Worm (Caenorhabditis elegans) whole organism, L1 larva: ENCODE results near the gene ZK563.2.

Source experiments
- C04F5.9 ChIP-seq: sonication (generic microtip); optimal IDR thresholded peaks from 2 replicates; lab custom pipeline; 2016; ENCODE audit warnings: missing genetic modification characterization, missing compliant biosample characterization
- C34B4.2 ChIP-seq: sonication (generic microtip); optimal IDR thresholded peaks from 2 replicates; lab custom pipeline; 2017; ENCODE audit warnings: mild to moderate bottlenecking, missing genetic modification characterization, missing compliant biosample characterization
- Y116A8C.19 ChIP-seq: sonication (generic microtip); optimal IDR thresholded peaks from 2 replicates; lab custom pipeline; 2016; ENCODE audit warnings: missing compliant biosample characterization, missing genetic modification characterization, borderline replicate concordance
- aha-1 ChIP-seq: fragments of 150-350 bp; optimal IDR thresholded peaks from 2 replicates; lab custom pipeline; 2014; ENCODE audit warnings: missing biosample characterization, missing genetic modification characterization
- aly-2 ChIP-seq: fragments of 150-350 bp; optimal IDR thresholded peaks from 2 replicates; lab custom pipeline; 2014; ENCODE audit warnings: missing biosample characterization, missing genetic modification characterization
- ama-1 ChIP-seq: fragments of 150-350 bp; optimal IDR thresholded peaks from 2 replicates; lab custom pipeline; 2014
- blmp-1 ChIP-seq: fragments of 150-350 bp; optimal IDR thresholded peaks from 2 replicates; lab custom pipeline; 2014; ENCODE audit warnings: missing biosample characterization, missing genetic modification characterization
- ceh-82 ChIP-seq, 3 experiments: fragments of 150-350 bp in 1 of 3; sonication (generic microtip) in 2 of 3; optimal IDR thresholded peaks; 2 replicates each; lab custom pipeline; 2014 to 2017; ENCODE audit warnings: missing biosample characterization in 3 of 3, missing genetic modification characterization in 3 of 3
- ceh-88 ChIP-seq: fragments of 200-800 bp; sonication (Bioruptor generic); IDR thresholded peaks from 2 replicates; pipeline ENCODE4 v1.3.6; 2022; ENCODE audit warnings: missing genetic modification characterization, missing compliant biosample characterization
- ceh-90 ChIP-seq: sonication (generic microtip); optimal IDR thresholded peaks from 2 replicates; lab custom pipeline; 2016; ENCODE audit warnings: missing genetic modification characterization, missing compliant biosample characterization
- ces-1 ChIP-seq: fragments of 150-350 bp; optimal IDR thresholded peaks from 2 replicates; lab custom pipeline; 2014; ENCODE audit warnings: missing biosample characterization, missing genetic modification reagents, missing genetic modification characterization
- dpl-1 ChIP-seq, 3 experiments: fragments of 150-350 bp in 2 of 3; sonication (generic microtip) in 1 of 3; optimal IDR thresholded peaks; 2 replicates each; lab custom pipeline; 2014 to 2017; ENCODE audit warnings: missing biosample characterization in 3 of 3, missing genetic modification characterization in 3 of 3, missing genetic modification reagents in 3 of 3
- dsc-1 ChIP-seq: sonication (generic microtip); optimal IDR thresholded peaks from 2 replicates; lab custom pipeline; 2016; ENCODE audit warnings: mild to moderate bottlenecking, missing genetic modification characterization, missing compliant biosample characterization
- efl-1 ChIP-seq, 4 experiments: fragments of 150-350 bp; optimal IDR thresholded peaks in 3 of 4; peaks in 1 of 4; 1 replicate in 1 of 4; 2 replicates in 3 of 4; lab custom pipeline; 2014; ENCODE audit warnings: missing biosample characterization in 2 of 4, missing genetic modification characterization in 2 of 4, missing genetic modification reagents in 2 of 4
- egl-27 ChIP-seq, 2 experiments: fragments of 150-350 bp in 1 of 2; sonication (generic microtip); optimal IDR thresholded peaks; 3 replicates each; lab custom pipeline; 2017 to 2018; ENCODE audit warnings: missing biosample characterization in 2 of 2, missing genetic modification characterization in 2 of 2, missing genetic modification reagents in 2 of 2
- elt-2 ChIP-seq: sonication (generic microtip); optimal IDR thresholded peaks from 2 replicates; lab custom pipeline; 2016; ENCODE audit warnings: missing genetic modification characterization, mild to moderate bottlenecking, inconsistent platforms, missing compliant biosample characterization, missing genetic modification reagents
- fkh-10 ChIP-seq: sonication (generic microtip); optimal IDR thresholded peaks from 2 replicates; lab custom pipeline; 2017; ENCODE audit warnings: missing biosample characterization, missing genetic modification reagents, missing genetic modification characterization
- fos-1 ChIP-seq: fragments of 150-350 bp; optimal IDR thresholded peaks from 2 replicates; lab custom pipeline; 2014; ENCODE audit warnings: missing biosample characterization, missing genetic modification characterization
- hpl-2 ChIP-seq: fragments of 150-350 bp; optimal IDR thresholded peaks from 2 replicates; lab custom pipeline; 2014; ENCODE audit warnings: missing biosample characterization, missing genetic modification reagents, missing genetic modification characterization
- irx-1 ChIP-seq: sonication (generic microtip); optimal IDR thresholded peaks from 2 replicates; lab custom pipeline; 2016; ENCODE audit warnings: missing genetic modification characterization, missing compliant biosample characterization
- jun-1 ChIP-seq: fragments of 150-350 bp; optimal IDR thresholded peaks from 2 replicates; lab custom pipeline; 2014; ENCODE audit warnings: missing biosample characterization, missing genetic modification reagents, missing genetic modification characterization
- lin-14 ChIP-seq: fragments of 200-800 bp; sonication (Bioruptor generic); optimal IDR thresholded peaks from 2 replicates; lab custom pipeline; 2018; ENCODE audit warnings: mild to moderate bottlenecking, missing genetic modification characterization, moderate library complexity, missing compliant biosample characterization
- lin-39 ChIP-seq: fragments of 150-350 bp; optimal IDR thresholded peaks from 2 replicates; lab custom pipeline; 2014; ENCODE audit warnings: missing biosample characterization, missing genetic modification reagents, missing genetic modification characterization
- lsy-2 ChIP-seq, 2 experiments: fragments of 150-350 bp; optimal IDR thresholded peaks; 2 replicates each; lab custom pipeline; 2014; ENCODE audit warnings: missing biosample characterization in 2 of 2, missing genetic modification characterization in 2 of 2
- mab-9 ChIP-seq: fragments of 200-800 bp; sonication (Bioruptor generic); IDR thresholded peaks from 2 replicates; pipeline ENCODE4 v1.3.6; 2022; ENCODE audit warnings: missing genetic modification reagents, missing genetic modification characterization, missing compliant biosample characterization
- nhr-20 ChIP-seq: sonication (generic microtip); optimal IDR thresholded peaks from 2 replicates; lab custom pipeline; 2016; ENCODE audit warnings: mild to moderate bottlenecking, missing genetic modification characterization, missing compliant biosample characterization
- nhr-237 ChIP-seq: fragments of 150-350 bp; optimal IDR thresholded peaks from 2 replicates; lab custom pipeline; 2014; ENCODE audit warnings: missing biosample characterization, missing genetic modification characterization
- nhr-47 ChIP-seq: sonication (generic microtip); optimal IDR thresholded peaks from 2 replicates; lab custom pipeline; 2016; ENCODE audit warnings: mild to moderate bottlenecking, missing genetic modification characterization, moderate library complexity, missing compliant biosample characterization
- nhr-71 ChIP-seq: sonication (generic microtip); optimal IDR thresholded peaks from 2 replicates; lab custom pipeline; 2016; ENCODE audit warnings: mild to moderate bottlenecking, missing genetic modification characterization, moderate library complexity, missing compliant biosample characterization
- nhr-85 ChIP-seq: sonication (generic microtip); peaks from one replicate; lab custom pipeline; 2016; ENCODE audit warnings: missing genetic modification characterization, inconsistent platforms, missing compliant biosample characterization
- pqm-1 ChIP-seq: sonication (generic microtip); optimal IDR thresholded peaks from 3 replicates; lab custom pipeline; 2017; ENCODE audit warnings: missing biosample characterization, missing genetic modification characterization
- skn-1 ChIP-seq: fragments of 150-350 bp; optimal IDR thresholded peaks from 2 replicates; lab custom pipeline; 2014; ENCODE audit warnings: missing biosample characterization, missing genetic modification characterization
- snpc-4 ChIP-seq: fragments of 150-350 bp; optimal IDR thresholded peaks from 2 replicates; lab custom pipeline; 2014; ENCODE audit warnings: missing biosample characterization, missing genetic modification characterization
- sox-4 ChIP-seq: sonication (generic microtip); optimal IDR thresholded peaks from 2 replicates; lab custom pipeline; 2016; ENCODE audit warnings: missing genetic modification characterization, missing compliant biosample characterization
- swsn-7 ChIP-seq: sonication (generic microtip); optimal IDR thresholded peaks from 2 replicates; lab custom pipeline; 2016; ENCODE audit warnings: missing genetic modification characterization, missing compliant biosample characterization
- tbx-2 ChIP-seq: sonication (generic microtip); optimal IDR thresholded peaks from 2 replicates; lab custom pipeline; 2016; ENCODE audit warnings: missing genetic modification characterization, missing compliant biosample characterization
- unc-30 ChIP-seq: sonication (generic microtip); optimal IDR thresholded peaks from 2 replicates; lab custom pipeline; 2017; ENCODE audit warnings: missing biosample characterization, missing genetic modification characterization
- unc-86 ChIP-seq: sonication (generic microtip); optimal IDR thresholded peaks from 2 replicates; lab custom pipeline; 2016; ENCODE audit warnings: missing genetic modification characterization, missing compliant biosample characterization
- unc-98 ChIP-seq: fragments of 200-800 bp; sonication (Bioruptor generic); IDR thresholded peaks from 2 replicates; pipeline ENCODE4 v1.3.6; 2022; ENCODE audit warnings: missing genetic modification characterization, missing compliant biosample characterization
- vab-15 ChIP-seq: sonication (generic microtip); optimal IDR thresholded peaks from 2 replicates; lab custom pipeline; 2017; ENCODE audit warnings: missing genotype, mild to moderate bottlenecking, missing genetic modification characterization, missing compliant biosample characterization
- xbp-1 ChIP-seq: sonication (generic microtip); optimal IDR thresholded peaks from 2 replicates; lab custom pipeline; 2016; ENCODE audit warnings: missing genetic modification characterization, missing compliant biosample characterization
- zip-4 ChIP-seq: fragments of 200-800 bp; sonication (Bioruptor generic); optimal IDR thresholded peaks from 2 replicates; lab custom pipeline; 2018; ENCODE audit warnings: mild to moderate bottlenecking, missing genetic modification characterization, moderate library complexity, missing compliant biosample characterization
- ztf-4 ChIP-seq: fragments of 150-350 bp; optimal IDR thresholded peaks from 2 replicates; lab custom pipeline; 2014; ENCODE audit warnings: missing biosample characterization, missing genetic modification characterization

Gene ZK563.2

DNA sequence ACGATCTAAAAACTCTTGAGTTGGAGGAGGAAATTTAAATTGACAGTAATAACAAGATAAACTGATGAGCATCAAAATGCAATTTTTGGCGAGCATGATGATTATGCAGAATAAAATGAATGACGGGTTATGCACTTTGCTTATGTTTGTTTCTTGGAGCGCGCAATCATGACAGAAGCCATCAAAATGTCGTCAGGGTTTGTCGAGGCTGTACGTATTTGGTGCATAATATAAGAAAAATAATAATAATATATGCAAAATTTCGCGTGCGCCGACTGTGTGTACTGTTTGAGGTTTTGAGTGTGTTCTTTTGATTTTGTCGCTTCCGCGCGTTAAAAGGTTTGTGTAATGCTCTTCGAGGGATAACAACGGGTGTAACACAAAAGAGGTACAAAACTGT, 18.5 kb upstream of the ZK563.2 start, which contains the start of gene nspg-4:
TSS of gene nspg-4 (minus strand) at position 101 of the 400 bp plus-strand sequence.
- TF ChIP-seq fos-1 (tag; lab: Kevin White, UChicago) (no peak), lin-39 (tag; lab: Kevin White, UChicago) (no peak), nhr-20 (no peak), skn-1 (tag; lab: Kevin White, UChicago) (no peak)

DNA sequence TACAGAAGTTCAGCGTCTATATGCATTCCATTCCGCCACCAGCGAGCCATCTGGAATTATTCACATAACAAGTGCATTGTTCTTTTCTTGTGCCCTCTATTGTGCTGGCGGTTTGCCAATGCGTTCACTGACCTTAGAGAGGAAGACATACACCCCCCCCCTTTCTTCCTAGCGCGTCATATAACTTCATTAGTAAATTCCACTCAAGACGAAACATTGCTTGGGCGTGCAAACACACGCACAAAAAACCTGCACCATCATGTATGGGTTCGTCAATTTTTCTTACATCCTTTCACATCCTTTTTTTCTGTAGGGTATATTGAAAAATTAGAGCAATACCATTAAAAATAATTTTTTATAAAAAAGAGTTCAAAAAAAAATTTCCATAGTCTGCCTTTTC, 17.2 kb upstream of the ZK563.2 start, which contains the start of gene ZK816.1:
TSS of gene ZK816.1 (plus strand) at position 187 of the 400 bp plus-strand sequence.
- TF ChIP-seq ztf-4 (no peak), unc-86 (tag; lab: Kevin White, UChicago) (peak; percentile 34), ceh-88 (GFP tag; lab: Robert Waterston, UW) (no peak), lin-14 (GFP tag; lab: Kevin White, UChicago) (peak; percentile 2), tbx-2 (no peak), aly-2 (no peak), efl-1 (optimal IDR thresholded peaks at IDR 0.05; lab: Kevin White, UChicago) (no peak), efl-1 (GFP tag; optimal IDR thresholded peaks at IDR 0.05 in 1 of 2; lab: Kevin White, UChicago) (peak in 1 of 2 experiments; percentile 19)
- TF ChIP-seq, all 84 proteins: peak for 3

DNA sequence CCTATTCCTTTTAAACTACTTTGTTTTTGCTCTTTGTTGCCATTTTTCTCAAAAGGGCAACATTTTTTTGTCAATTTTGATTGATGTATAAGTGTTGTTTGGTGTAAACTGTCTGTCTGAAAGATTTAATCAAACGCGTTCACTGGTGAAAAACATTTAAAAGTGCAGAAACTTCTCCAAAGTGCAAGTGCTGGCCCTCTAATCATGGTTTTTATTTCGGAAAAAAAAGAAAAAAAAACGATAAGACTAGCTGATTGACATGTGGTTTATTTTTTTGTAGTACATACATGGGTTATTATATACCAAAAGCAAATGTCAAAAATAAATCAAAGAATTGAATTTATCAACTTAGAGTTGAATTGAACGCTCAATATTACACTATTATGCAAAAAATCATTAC, 6.4 kb upstream of the ZK563.2 start, which contains the start of gene dhs-26:
TSS of gene dhs-26 (minus strand) at position 116 of the 400 bp plus-strand sequence.
- TF ChIP-seq swsn-7 (tag; lab: Kevin White, UChicago), result no peak
- TF ChIP-seq dsc-1, result no peak
- no peak for TF ChIP-seq blmp-1 (tag; lab: Kevin White, UChicago)
- no peak for TF ChIP-seq sox-4
- TF ChIP-seq egl-27 (tag; optimal IDR thresholded peaks at IDR 0.05; lab: Kevin White, UChicago), result no peak
- TF ChIP-seq ceh-88 (GFP tag; lab: Robert Waterston, UW), result no peak
- no peak for TF ChIP-seq ama-1 (lab: Kevin White, UChicago)
- TF ChIP-seq hpl-2 (GFP tag; lab: Kevin White, UChicago), result no peak
- TF ChIP-seq zip-4, result no peak
- no peak for TF ChIP-seq lsy-2 (tag; optimal IDR thresholded peaks at IDR 0.05; lab: Kevin White, UChicago)
- no peak for TF ChIP-seq vab-15 (tag; lab: Kevin White, UChicago)

DNA sequence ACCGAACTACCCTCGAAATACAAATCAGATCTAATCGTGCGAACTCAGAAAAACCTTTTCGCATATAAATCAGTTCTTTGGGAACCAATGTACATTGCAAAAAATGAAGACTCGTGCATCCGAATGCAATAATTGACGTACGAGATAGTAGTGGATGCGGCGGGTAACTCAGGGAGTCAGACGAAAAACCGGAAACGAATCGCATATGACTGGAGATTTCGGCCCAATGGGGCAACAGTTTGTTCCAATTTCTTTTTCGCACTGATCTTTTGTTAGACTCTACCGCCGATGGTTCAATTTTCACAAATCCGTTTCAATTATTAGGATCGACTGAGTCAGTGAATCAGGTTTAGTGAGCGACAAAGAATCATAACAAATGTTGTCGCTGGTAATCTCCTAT, 2.0 kb upstream of the ZK563.2 start:
- TF ChIP-seq lin-39 (tag; lab: Kevin White, UChicago) (no peak), nhr-85 (tag; lab: Kevin White, UChicago) (peak; percentile 55)

DNA sequence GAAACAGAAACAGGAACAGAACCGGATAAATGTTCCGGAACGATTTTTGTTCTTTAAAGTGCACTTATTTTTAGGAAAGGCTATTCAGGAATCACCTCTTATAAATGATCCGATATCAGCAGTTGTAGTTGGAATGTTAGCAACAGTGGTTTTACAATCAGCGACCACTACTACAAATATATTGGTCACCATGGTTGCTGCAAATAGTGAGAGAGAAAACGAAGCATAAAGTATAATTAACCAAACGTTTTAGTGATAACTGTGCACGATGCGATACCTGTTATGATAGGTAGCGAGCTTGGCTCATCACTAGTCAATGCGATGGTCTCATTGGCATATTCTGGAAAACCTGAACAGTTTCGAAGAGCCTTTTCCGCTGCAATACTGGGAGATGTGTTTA, 683 bp downstream of the ZK563.2 start:
- no peak for TF ChIP-seq Y116A8C.19 (tag; lab: Kevin White, UChicago)
- no peak for TF ChIP-seq unc-30 (tag; lab: Kevin White, UChicago)
- TF ChIP-seq dpl-1 (GFP tag; optimal IDR thresholded peaks at IDR 0.05; lab: Kevin White, UChicago), result no peak
- no peak for TF ChIP-seq nhr-20
- no peak for TF ChIP-seq unc-98 (GFP tag; lab: Robert Waterston, UW)
- TF ChIP-seq C04F5.9 (tag; lab: Kevin White, UChicago), result no peak
- no peak for TF ChIP-seq nhr-237 (tag; lab: Kevin White, UChicago)
- TF ChIP-seq ces-1 (GFP tag; lab: Kevin White, UChicago), result no peak
- no peak for TF ChIP-seq elt-2 (tag; lab: Kevin White, UChicago)
- no peak for TF ChIP-seq lin-39 (tag; lab: Kevin White, UChicago)

DNA sequence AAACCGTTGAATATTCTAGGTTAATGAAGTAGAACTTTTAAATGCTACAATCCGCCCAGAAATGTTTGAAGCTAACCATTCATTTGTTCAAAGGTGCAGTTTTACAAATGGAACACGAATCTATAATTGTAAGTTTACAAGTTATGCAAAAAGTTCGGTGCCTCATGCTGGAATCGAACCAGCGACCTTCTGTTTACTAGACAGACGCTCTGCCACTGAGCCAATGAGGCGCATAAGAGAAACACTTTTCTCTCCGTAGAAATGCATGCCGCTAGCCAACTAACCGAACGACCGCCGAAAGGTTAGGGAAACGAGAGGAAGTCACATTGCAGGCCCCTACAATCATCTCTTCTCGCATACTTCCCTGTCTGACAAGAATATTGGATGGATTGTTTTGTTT, 2.5 kb downstream of the ZK563.2 start:
- TF ChIP-seq mab-9 (0 out of 2 replicates have a peak, but pooled peaks have one; percentile 45), irx-1 (tag; lab: Kevin White, UChicago) (peak; percentile 56), unc-98 (GFP tag; lab: Robert Waterston, UW) (0 out of 2 replicates have a peak, but pooled peaks have one; percentile 23), ceh-90 (tag; lab: Kevin White, UChicago) (peak; percentile 24), snpc-4 (tag; lab: Kevin White, UChicago) (peak; percentile 14), ceh-88 (GFP tag; lab: Robert Waterston, UW) (peak; percentile 50; the same call in 1 of the 2 replicates), aha-1 (tag; lab: Kevin White, UChicago) (no peak), nhr-20 (peak; percentile 76), ceh-82 (tag; optimal IDR thresholded peaks at IDR 0.05; lab: Kevin White, UChicago) (peak; percentile 36 to 75 (median 65)), fkh-10 (GFP tag; lab: Kevin White, UChicago) (peak; percentile 53), xbp-1 (tag; lab: Kevin White, UChicago) (peak; percentile 59), zip-4 (peak; percentile 26), nhr-47 (tag; lab: Kevin White, UChicago) (peak; percentile 80), pqm-1 (tag; lab: Kevin White, UChicago) (no peak), jun-1 (tag; lab: Kevin White, UChicago) (peak; percentile 69), ces-1 (GFP tag; lab: Kevin White, UChicago) (no peak), nhr-71 (tag; lab: Kevin White, UChicago) (peak; percentile 75), C34B4.2 (tag; lab: Kevin White, UChicago) (no peak)
